Fruit fly (Drosophila melanogaster) whole organism, embryonic: ENCODE data around the gene IFT43.

Experiments
- Asciz ChIP-seq: fragments of 200-800 bp; sonication (Bioruptor generic); optimal IDR thresholded peaks from 2 replicates; lab custom pipeline; 2017; ENCODE audit warnings: missing biosample characterization, mild to moderate bottlenecking, missing genetic modification characterization, missing genetic modification reagents
- Atf3 ChIP-seq: fragments of 200-800 bp; sonication (Bioruptor generic); optimal IDR thresholded peaks from 3 replicates; lab custom pipeline; 2016; ENCODE audit warnings: missing biosample characterization, missing genetic modification characterization
- BEAF-32 ChIP-seq: fragments of 200-800 bp; sonication (Bioruptor generic); optimal IDR thresholded peaks from 3 replicates; lab custom pipeline; 2017; ENCODE audit warnings: missing biosample characterization, missing genetic modification characterization, mild to moderate bottlenecking, moderate library complexity, missing genetic modification reagents
- CG12236 ChIP-seq: fragments of 200-800 bp; sonication (Bioruptor generic); optimal IDR thresholded peaks from 2 replicates; lab custom pipeline; 2016; ENCODE audit warnings: missing biosample characterization, missing genetic modification characterization
- CG12299 ChIP-seq: fragments of 200-800 bp; sonication (Bioruptor generic); optimal IDR thresholded peaks from 2 replicates; lab custom pipeline; 2018; ENCODE audit warnings: missing biosample characterization, mild to moderate bottlenecking, missing genetic modification characterization
- CG12744 ChIP-seq: fragments of 200-800 bp; sonication (Bioruptor generic); optimal IDR thresholded peaks from 2 replicates; lab custom pipeline; 2016; ENCODE audit warnings: missing biosample characterization, missing genetic modification characterization
- CG12942 ChIP-seq: fragments of 200-800 bp; sonication (Bioruptor generic); optimal IDR thresholded peaks from 3 replicates; lab custom pipeline; 2016; ENCODE audit warnings: missing biosample characterization, missing genetic modification characterization
- CG13624 ChIP-seq: fragments of 200-800 bp; sonication (Bioruptor generic); optimal IDR thresholded peaks from 2 replicates; lab custom pipeline; 2016; ENCODE audit warnings: missing biosample characterization, missing genetic modification characterization
- CG14014 ChIP-seq: fragments of 200-800 bp; sonication (Bioruptor generic); IDR thresholded peaks from 2 replicates; pipeline ENCODE4 v1.3.6; 2022; ENCODE audit warnings: missing biosample characterization, missing genetic modification characterization
- CG14050 ChIP-seq: fragments of 200-800 bp; sonication (Bioruptor generic); IDR thresholded peaks from 3 replicates; pipeline ENCODE4 v1.3.6; 2022; ENCODE audit warnings: missing biosample characterization, missing genetic modification characterization
- CG14441 ChIP-seq: fragments of 200-800 bp; sonication (Bioruptor generic); IDR thresholded peaks from 2 replicates; pipeline ENCODE4 v1.3.6; 2022; ENCODE audit warnings: missing biosample characterization, missing genetic modification characterization
- CG14667 ChIP-seq: fragments of 200-800 bp; sonication (Bioruptor generic); IDR thresholded peaks from 2 replicates; pipeline ENCODE4 v1.3.6; 2022; ENCODE audit warnings: missing biosample characterization, missing genetic modification characterization
- CG18262 ChIP-seq: fragments of 200-800 bp; optimal IDR thresholded peaks from 3 replicates; lab custom pipeline; 2019; ENCODE audit warnings: missing biosample characterization, mild to moderate bottlenecking, missing genetic modification characterization, moderate library complexity
- CG2120 ChIP-seq: fragments of 200-800 bp; sonication (Bioruptor generic); optimal IDR thresholded peaks from 3 replicates; lab custom pipeline; 2016; ENCODE audit warnings: missing biosample characterization, missing genetic modification characterization
- CG33213 ChIP-seq: fragments of 200-800 bp; sonication (Bioruptor generic); optimal IDR thresholded peaks from 3 replicates; lab custom pipeline; 2016; ENCODE audit warnings: missing biosample characterization, missing genetic modification characterization
- CG4424 ChIP-seq: fragments of 200-800 bp; sonication (Bioruptor generic); optimal IDR thresholded peaks from 3 replicates; lab custom pipeline; 2016; ENCODE audit warnings: missing biosample characterization, missing genetic modification characterization
- CG4617 ChIP-seq: fragments of 200-800 bp; sonication (Bioruptor generic); optimal IDR thresholded peaks from 3 replicates; lab custom pipeline; 2016; ENCODE audit warnings: missing biosample characterization, missing genetic modification characterization, borderline replicate concordance
- CG5245 ChIP-seq: fragments of 200-800 bp; sonication (Bioruptor generic); optimal IDR thresholded peaks from 3 replicates; lab custom pipeline; 2016; ENCODE audit warnings: missing biosample characterization, missing genetic modification characterization
- CG6272 ChIP-seq: fragments of 200-800 bp; sonication (Bioruptor generic); IDR thresholded peaks from 2 replicates; pipeline ENCODE4 v1.3.6; 2022; ENCODE audit warnings: missing biosample characterization, missing genetic modification characterization
- CG6854 ChIP-seq: fragments of 200-800 bp; sonication (Bioruptor generic); optimal IDR thresholded peaks from 3 replicates; lab custom pipeline; 2017; ENCODE audit warnings: missing biosample characterization, mild to moderate bottlenecking, missing genetic modification characterization
- CG7372 ChIP-seq: fragments of 200-800 bp; sonication (Bioruptor generic); IDR thresholded peaks from 2 replicates; pipeline ENCODE4 v1.3.6; 2022; ENCODE audit warnings: missing biosample characterization, missing genetic modification characterization
- CG7786 ChIP-seq: fragments of 200-800 bp; sonication (Bioruptor generic); optimal IDR thresholded peaks from 2 replicates; lab custom pipeline; 2016; ENCODE audit warnings: missing biosample characterization, missing genetic modification characterization
- CG7963 ChIP-seq: fragments of 200-800 bp; sonication (Bioruptor generic); IDR thresholded peaks from 3 replicates; pipeline ENCODE4 v1.3.6; 2022; ENCODE audit warnings: missing biosample characterization, missing genetic modification characterization; ENCODE audit not compliant: partially characterized antibody
- CG8944 ChIP-seq: fragments of 200-800 bp; sonication (Bioruptor generic); optimal IDR thresholded peaks from 3 replicates; lab custom pipeline; 2016; ENCODE audit warnings: missing biosample characterization, missing genetic modification characterization
- Dad ChIP-seq: fragments of 200-800 bp; sonication (Bioruptor generic); optimal IDR thresholded peaks from 3 replicates; lab custom pipeline; 2016; ENCODE audit warnings: missing biosample characterization, missing genetic modification characterization
- Elba2 ChIP-seq: fragments of 200-800 bp; sonication (Bioruptor generic); optimal IDR thresholded peaks from 3 replicates; lab custom pipeline; 2016; ENCODE audit warnings: missing biosample characterization, missing genetic modification characterization
- Jarid2 ChIP-seq: fragments of 200-800 bp; sonication (Bioruptor generic); optimal IDR thresholded peaks from 3 replicates; lab custom pipeline; 2017; ENCODE audit warnings: mild to moderate bottlenecking, missing biosample characterization, missing genetic modification reagents, missing genetic modification characterization
- Oli ChIP-seq: fragments of 200-800 bp; sonication (Bioruptor generic); optimal IDR thresholded peaks from 2 replicates; lab custom pipeline; 2018; ENCODE audit warnings: missing biosample characterization, mild to moderate bottlenecking, missing genetic modification characterization, moderate library complexity
- Rfx ChIP-seq: fragments of 200-800 bp; sonication (Bioruptor generic); IDR thresholded peaks from 2 replicates; pipeline ENCODE4 v1.3.6; 2022; ENCODE audit warnings: missing biosample characterization, missing genetic modification characterization
- Side ChIP-seq: fragments of 200-800 bp; sonication (Bioruptor generic); optimal IDR thresholded peaks from 2 replicates; lab custom pipeline; 2016; ENCODE audit warnings: missing biosample characterization, missing genetic modification characterization
- Ssrp ChIP-seq: fragments of 200-800 bp; sonication (Bioruptor generic); optimal IDR thresholded peaks from 2 replicates; lab custom pipeline; 2018; ENCODE audit warnings: missing biosample characterization, mild to moderate bottlenecking, missing genetic modification characterization, moderate library complexity
- ase ChIP-seq: fragments of 200-800 bp; sonication (Bioruptor generic); IDR thresholded peaks from 3 replicates; pipeline ENCODE4 v1.3.6; 2022; ENCODE audit warnings: missing biosample characterization, missing genetic modification characterization
- bigmax ChIP-seq: fragments of 200-800 bp; sonication (Bioruptor generic); optimal IDR thresholded peaks from 2 replicates; lab custom pipeline; 2018; ENCODE audit warnings: missing biosample characterization, mild to moderate bottlenecking, missing genetic modification characterization
- chinmo ChIP-seq: fragments of 200-800 bp; sonication (Bioruptor generic); IDR thresholded peaks from 4 replicates; pipeline ENCODE4 v1.3.6; 2022; ENCODE audit warnings: missing biosample characterization, missing genetic modification characterization; ENCODE audit not compliant: partially characterized antibody
- crol ChIP-seq: fragments of 200-800 bp; sonication (Bioruptor generic); IDR thresholded peaks from 2 replicates; pipeline ENCODE4 v1.3.6; 2022; ENCODE audit warnings: missing biosample characterization, missing genetic modification characterization
- cwo ChIP-seq: fragments of 200-800 bp; sonication (Bioruptor generic); optimal IDR thresholded peaks from 3 replicates; lab custom pipeline; 2017; ENCODE audit warnings: missing biosample characterization, missing genetic modification characterization, mild to moderate bottlenecking, moderate library complexity, missing genetic modification reagents
- dimm ChIP-seq: fragments of 200-800 bp; sonication (Bioruptor generic); IDR thresholded peaks from 2 replicates; pipeline ENCODE4 v1.3.6; 2022; ENCODE audit warnings: missing biosample characterization, missing genetic modification characterization
- ems ChIP-seq: fragments of 200-800 bp; sonication (Bioruptor generic); optimal IDR thresholded peaks from 3 replicates; lab custom pipeline; 2016; ENCODE audit warnings: missing biosample characterization, missing genetic modification characterization
- esg ChIP-seq: fragments of 200-800 bp; sonication (Bioruptor generic); conservative IDR thresholded peaks from 2 replicates; pipeline ENCODE4 v1.3.6; 2022; ENCODE audit warnings: missing biosample characterization, missing genetic modification characterization
- hth ChIP-seq: fragments of >200 bp; optimal IDR thresholded peaks from 2 replicates; lab custom pipeline; 2017; ENCODE audit warnings: inconsistent platforms
- ind ChIP-seq: fragments of 200-800 bp; sonication (Bioruptor generic); optimal IDR thresholded peaks from 3 replicates; lab custom pipeline; 2016; ENCODE audit warnings: missing biosample characterization, missing genetic modification characterization
- kah ChIP-seq: fragments of 200-800 bp; sonication (Bioruptor generic); optimal IDR thresholded peaks from 2 replicates; lab custom pipeline; 2018; ENCODE audit warnings: missing biosample characterization, mild to moderate bottlenecking, missing genetic modification characterization
- kay ChIP-seq: fragments of 200-800 bp; sonication (Bioruptor generic); optimal IDR thresholded peaks from 2 replicates; lab custom pipeline; 2016; ENCODE audit warnings: missing biosample characterization, missing genetic modification characterization
- luna ChIP-seq: fragments of 200-800 bp; sonication (Bioruptor generic); optimal IDR thresholded peaks from 2 replicates; lab custom pipeline; 2016; ENCODE audit warnings: missing biosample characterization, missing genetic modification characterization
- p53 ChIP-seq: fragments of 200-800 bp; sonication (Bioruptor generic); optimal IDR thresholded peaks from 2 replicates; lab custom pipeline; 2016; ENCODE audit warnings: missing biosample characterization, missing genetic modification characterization
- pum ChIP-seq: fragments of 200-800 bp; sonication (Bioruptor generic); optimal IDR thresholded peaks from 2 replicates; lab custom pipeline; 2016; ENCODE audit warnings: missing biosample characterization, missing genetic modification characterization
- sens ChIP-seq: fragments of 200-800 bp; sonication (Bioruptor generic); peaks from one replicate; lab custom pipeline; 2016; ENCODE audit warnings: missing biosample characterization, missing genetic modification characterization
- tio ChIP-seq: fragments of 200-800 bp; sonication (Bioruptor generic); optimal IDR thresholded peaks from 2 replicates; lab custom pipeline; 2017; ENCODE audit warnings: missing biosample characterization, missing genetic modification characterization, inconsistent platforms

The IFT43 gene

dm6 chr2L:12721794-12722315 is 27.1 kb upstream of the IFT43 start, which contains the start of gene Pih1D1 (continued):
- peak; percentile 83 for TF ChIP-seq Atf3 (GFP tag; lab: Kevin White, UChicago)
- peak; percentile 89 for TF ChIP-seq kay (GFP tag; lab: Kevin White, UChicago)
- TF ChIP-seq tio (GFP tag; lab: Kevin White, UChicago), result peak; percentile 97
- peak; percentile 92 for TF ChIP-seq CG8944 (GFP tag; lab: Kevin White, UChicago)
- TF ChIP-seq Ssrp (tag; lab: Kevin White, UChicago), result peak; percentile 96
- no peak for TF ChIP-seq hth
- no peak for TF ChIP-seq chinmo (GFP tag; lab: Robert Waterston, UW)
- peak; percentile 91 for TF ChIP-seq CG12744 (GFP tag; lab: Kevin White, UChicago)
- peak; percentile 94 for TF ChIP-seq Oli (tag; lab: Kevin White, UChicago)
- peak; percentile 82 for TF ChIP-seq CG33213
- TF ChIP-seq CG7372 (GFP tag; lab: Robert Waterston, UW), result peak; percentile 96
- peak; percentile 85 for TF ChIP-seq CG12236 (GFP tag; lab: Kevin White, UChicago)
- TF ChIP-seq CG2120 (GFP tag; lab: Kevin White, UChicago), result peak; percentile 97

- peak; percentile 15 for TF ChIP-seq Jarid2
- peak; percentile 23; the same call in 1 of the 2 replicates for TF ChIP-seq CG14667 (GFP tag; lab: Robert Waterston, UW)
- no peak for TF ChIP-seq CG12299 (tag; lab: Kevin White, UChicago)
- peak; percentile 67 for TF ChIP-seq cwo
- TF ChIP-seq sens (GFP tag; lab: Kevin White, UChicago), result peak; percentile 52
- TF ChIP-seq hth, result no peak
- TF ChIP-seq CG14014 (GFP tag; lab: Robert Waterston, UW), result peak; percentile 59
- no peak for TF ChIP-seq bigmax (GFP tag; lab: Kevin White, UChicago)
- no peak for TF ChIP-seq kah (GFP tag; lab: Kevin White, UChicago)
- TF ChIP-seq p53 (GFP tag; lab: Kevin White, UChicago), result no peak
- peak; percentile 12 for TF ChIP-seq CG13624 (GFP tag; lab: Kevin White, UChicago)
- TF ChIP-seq CG5245 (GFP tag; lab: Kevin White, UChicago), result peak; percentile 4
- TF ChIP-seq pum (GFP tag; lab: Kevin White, UChicago), result peak; percentile 17
- TF ChIP-seq dimm (GFP tag; lab: Robert Waterston, UW), result no peak
- peak; percentile 49; the same call in 1 of the 3 replicates for TF ChIP-seq ase (GFP tag; lab: Robert Waterston, UW)
- TF ChIP-seq CG4424 (GFP tag; lab: Kevin White, UChicago), result peak; percentile 46
- no peak for TF ChIP-seq CG7963
- no peak for TF ChIP-seq luna (GFP tag; lab: Kevin White, UChicago)
- TF ChIP-seq crol (GFP tag; lab: Robert Waterston, UW), result no peak
- no peak for TF ChIP-seq Elba2 (GFP tag; lab: Kevin White, UChicago)
- TF ChIP-seq CG6272 (GFP tag; lab: Robert Waterston, UW), result no peak
- no peak for TF ChIP-seq Dad (GFP tag; lab: Kevin White, UChicago)
- TF ChIP-seq CG7786 (GFP tag; lab: Kevin White, UChicago), result peak; percentile 16
- TF ChIP-seq BEAF-32 (GFP tag; lab: Kevin White, UChicago), result no peak
- peak; percentile 47 for TF ChIP-seq ind (GFP tag; lab: Kevin White, UChicago)
- no peak for TF ChIP-seq CG6854 (GFP tag; lab: Kevin White, UChicago)
- TF ChIP-seq esg (GFP tag; lab: Robert Waterston, UW), result no peak
- TF ChIP-seq Asciz (GFP tag; lab: Kevin White, UChicago), result peak; percentile 20
- TF ChIP-seq CG18262 (tag; lab: Kevin White, UChicago), result peak; percentile 61
- peak; percentile 60 for TF ChIP-seq Rfx (GFP tag; lab: Robert Waterston, UW)
- TF ChIP-seq Side (GFP tag; lab: Kevin White, UChicago), result peak; percentile 34
- peak; percentile 55 for TF ChIP-seq CG14441 (GFP tag; lab: Robert Waterston, UW)
- no peak for TF ChIP-seq CG4617 (GFP tag; lab: Kevin White, UChicago)
- TF ChIP-seq CG14050 (GFP tag; lab: Robert Waterston, UW), result no peak
- no peak for TF ChIP-seq CG12942 (GFP tag; lab: Kevin White, UChicago)
- TF ChIP-seq ems (GFP tag; lab: Kevin White, UChicago), result no peak
Measured at dm6 chr2L:12720430-12721396, 25.9 kb upstream of the IFT43 start.
